Fruit fly (Drosophila melanogaster) whole organism, embryonic: ENCODE measurements around the gene SecCl.
A peak's percentile ranks its signal among the peaks of the same experiment; 100 is the strongest.

ENCODE experiments used
- Aef1 ChIP-seq: fragments of 200-800 bp; sonication (Bioruptor generic); IDR thresholded peaks from 3 replicates; pipeline ENCODE4 v1.3.6; 2022; ENCODE audit warnings: missing biosample characterization, missing genetic modification characterization
- Bteb2 ChIP-seq: fragments of 200-800 bp; sonication (Bioruptor generic); optimal IDR thresholded peaks from 2 replicates; lab custom pipeline; 2016; ENCODE audit warnings: missing biosample characterization, missing genetic modification characterization
- CG10267 ChIP-seq: fragments of 200-800 bp; sonication (Bioruptor generic); optimal IDR thresholded peaks from 2 replicates; lab custom pipeline; 2018; ENCODE audit warnings: missing biosample characterization, mild to moderate bottlenecking, missing genetic modification characterization, moderate library complexity
- CG10321 ChIP-seq: fragments of 200-800 bp; sonication (Bioruptor generic); IDR thresholded peaks from 2 replicates; pipeline ENCODE4 v1.3.6; 2022; ENCODE audit warnings: missing biosample characterization, missing genetic modification characterization
- CG10565 ChIP-seq: fragments of 200-800 bp; sonication (Bioruptor generic); optimal IDR thresholded peaks from 3 replicates; lab custom pipeline; 2016; ENCODE audit warnings: missing biosample characterization, mild to moderate bottlenecking, missing genetic modification characterization
- CG12391 ChIP-seq: fragments of 200-800 bp; sonication (Bioruptor generic); optimal IDR thresholded peaks from 3 replicates; lab custom pipeline; 2018; ENCODE audit warnings: missing biosample characterization, mild to moderate bottlenecking, missing genetic modification characterization, moderate library complexity
- CG13287 ChIP-seq: fragments of 200-800 bp; sonication (Bioruptor generic); IDR thresholded peaks from 2 replicates; pipeline ENCODE4 v1.3.6; 2022; ENCODE audit warnings: missing biosample characterization, missing genetic modification characterization; ENCODE audit not compliant: partially characterized antibody
- CG14667 ChIP-seq: fragments of 200-800 bp; sonication (Bioruptor generic); IDR thresholded peaks from 2 replicates; pipeline ENCODE4 v1.3.6; 2022; ENCODE audit warnings: missing biosample characterization, missing genetic modification characterization
- CG14710 ChIP-seq: fragments of 200-800 bp; sonication (Bioruptor generic); optimal IDR thresholded peaks from 3 replicates; lab custom pipeline; 2019; ENCODE audit warnings: missing biosample characterization, mild to moderate bottlenecking, missing genetic modification characterization, moderate library complexity
- CG15514 ChIP-seq: fragments of 200-800 bp; sonication (Bioruptor generic); optimal IDR thresholded peaks from 3 replicates; lab custom pipeline; 2017; ENCODE audit warnings: missing biosample characterization, missing genetic modification characterization, mild to moderate bottlenecking, moderate library complexity, missing genetic modification reagents
- CG16813 ChIP-seq: fragments of 200-800 bp; sonication (Bioruptor generic); IDR thresholded peaks from 3 replicates; pipeline ENCODE4 v1.3.6; 2022; ENCODE audit warnings: missing biosample characterization, missing genetic modification characterization; ENCODE audit not compliant: partially characterized antibody
- CG17612 ChIP-seq: fragments of 200-800 bp; sonication (Bioruptor generic); IDR thresholded peaks from 2 replicates; pipeline ENCODE4 v1.3.6; 2022; ENCODE audit warnings: missing biosample characterization, missing genetic modification characterization
- CG2712 ChIP-seq: fragments of 200-800 bp; optimal IDR thresholded peaks from 3 replicates; lab custom pipeline; 2019; ENCODE audit warnings: missing biosample characterization, mild to moderate bottlenecking, missing genetic modification characterization, moderate library complexity
- CG34422 ChIP-seq: fragments of 200-800 bp; sonication (Bioruptor generic); IDR thresholded peaks from 3 replicates; pipeline ENCODE4 v1.3.6; 2022; ENCODE audit warnings: missing biosample characterization, missing genetic modification characterization
- CG4360 ChIP-seq: fragments of 200-800 bp; sonication (Bioruptor generic); IDR thresholded peaks from 2 replicates; pipeline ENCODE4 v1.3.6; 2022; ENCODE audit warnings: missing biosample characterization, missing genetic modification characterization
- CG6654 ChIP-seq: fragments of 200-800 bp; sonication (Bioruptor generic); optimal IDR thresholded peaks from 2 replicates; lab custom pipeline; 2017; ENCODE audit warnings: missing biosample characterization, mild to moderate bottlenecking, missing genetic modification characterization
- CG7357 ChIP-seq: fragments of 200-800 bp; sonication (Bioruptor generic); IDR thresholded peaks from 3 replicates; pipeline ENCODE4 v1.3.6; 2022; ENCODE audit warnings: missing biosample characterization, missing genetic modification characterization
- CG8290 ChIP-seq, 3 experiments: fragments of 200-800 bp; sonication (Bioruptor generic); optimal IDR thresholded peaks; 2 replicates each; lab custom pipeline; 2016 to 2019; ENCODE audit warnings: missing biosample characterization in 3 of 3, missing genetic modification characterization in 3 of 3, mild to moderate bottlenecking in 2 of 3, moderate library complexity in 1 of 3
- CG8388 ChIP-seq: fragments of 200-800 bp; sonication (Bioruptor generic); optimal IDR thresholded peaks from 2 replicates; lab custom pipeline; 2019; ENCODE audit warnings: missing biosample characterization, mild to moderate bottlenecking, missing genetic modification characterization, moderate library complexity
- CG9817 ChIP-seq: fragments of 200-800 bp; sonication (Bioruptor generic); optimal IDR thresholded peaks from 2 replicates; lab custom pipeline; 2018; ENCODE audit warnings: missing biosample characterization, mild to moderate bottlenecking, missing genetic modification characterization, moderate library complexity
- CHES-1-like ChIP-seq: fragments of 200-800 bp; sonication (Bioruptor generic); optimal IDR thresholded peaks from 2 replicates; lab custom pipeline; 2016; ENCODE audit warnings: missing biosample characterization, missing genetic modification characterization
- Camta ChIP-seq: fragments of 200-800 bp; sonication (Bioruptor generic); optimal IDR thresholded peaks from 2 replicates; lab custom pipeline; 2016; ENCODE audit warnings: missing biosample characterization, missing genetic modification characterization
- CoRest ChIP-seq: fragments of 200-800 bp; sonication (Bioruptor generic); optimal IDR thresholded peaks from 3 replicates; lab custom pipeline; 2018; ENCODE audit warnings: missing biosample characterization, mild to moderate bottlenecking, missing genetic modification characterization, moderate library complexity
- Dip3 ChIP-seq: fragments of 200-800 bp; sonication (Bioruptor generic); optimal IDR thresholded peaks from 3 replicates; lab custom pipeline; 2016; ENCODE audit warnings: missing biosample characterization, missing genetic modification characterization
- Dref ChIP-seq: fragments of 200-800 bp; sonication (Bioruptor generic); IDR thresholded peaks from 2 replicates; pipeline ENCODE4 v1.3.6; 2022; ENCODE audit warnings: missing biosample characterization, missing genetic modification characterization
- Hmr ChIP-seq: fragments of 200-800 bp; sonication (Bioruptor generic); optimal IDR thresholded peaks from 3 replicates; lab custom pipeline; 2017; ENCODE audit warnings: mild to moderate bottlenecking, missing biosample characterization, missing genetic modification reagents, missing genetic modification characterization
- Hr78 ChIP-seq, 2 experiments: fragments of 200-800 bp in 1 of 2; fragments of >200 bp in 1 of 2; sonication (Bioruptor generic) in 1 of 2; optimal IDR thresholded peaks; 2 replicates each; lab custom pipeline; 2017 to 2019; ENCODE audit warnings: missing biosample characterization in 2 of 2, missing genetic modification characterization in 2 of 2, mild to moderate bottlenecking in 1 of 2, moderate library complexity in 1 of 2
- MBD-R2 ChIP-seq: fragments of 200-800 bp; sonication (Bioruptor generic); IDR thresholded peaks from 2 replicates; pipeline ENCODE4 v1.3.6; 2022; ENCODE audit warnings: missing biosample characterization, missing genetic modification characterization
- MESR4 ChIP-seq: fragments of 200-800 bp; sonication (Bioruptor generic); optimal IDR thresholded peaks from 2 replicates; lab custom pipeline; 2018; ENCODE audit warnings: missing biosample characterization, mild to moderate bottlenecking, missing genetic modification characterization, moderate library complexity
- Sox100B ChIP-seq: fragments of 200-800 bp; sonication (Bioruptor generic); optimal IDR thresholded peaks from 3 replicates; lab custom pipeline; 2018; ENCODE audit warnings: missing biosample characterization, mild to moderate bottlenecking, missing genetic modification characterization
- Sox102F ChIP-seq: fragments of 200-800 bp; sonication (Bioruptor generic); optimal IDR thresholded peaks from 2 replicates; lab custom pipeline; 2018; ENCODE audit warnings: missing biosample characterization, mild to moderate bottlenecking, missing genetic modification characterization, moderate library complexity
- Trl ChIP-seq, 3 experiments: fragments of >200 bp in 2 of 3; fragments of 200-800 bp in 1 of 3; sonication (Bioruptor generic) in 1 of 3; optimal IDR thresholded peaks; 2 replicates in 1 of 3; 3 replicates in 2 of 3; lab custom pipeline; 2016 to 2017; ENCODE audit warnings: missing biosample characterization in 1 of 3, missing genetic modification characterization in 1 of 3
- gro ChIP-seq: fragments of 200-800 bp; sonication (Bioruptor generic); optimal IDR thresholded peaks from 2 replicates; lab custom pipeline; 2016; ENCODE audit warnings: missing biosample characterization, missing genetic modification characterization
- hth ChIP-seq: fragments of >200 bp; optimal IDR thresholded peaks from 2 replicates; lab custom pipeline; 2017; ENCODE audit warnings: inconsistent platforms
- ken ChIP-seq: fragments of 200-800 bp; sonication (Bioruptor generic); IDR thresholded peaks from 3 replicates; pipeline ENCODE4 v1.3.6; 2022; ENCODE audit warnings: missing biosample characterization, missing genetic modification characterization
- knrl ChIP-seq: fragments of 200-800 bp; sonication (Bioruptor generic); IDR thresholded peaks from 3 replicates; pipeline ENCODE4 v1.3.6; 2022; ENCODE audit warnings: missing biosample characterization, missing genetic modification characterization; ENCODE audit not compliant: partially characterized antibody
- luna ChIP-seq: fragments of 200-800 bp; sonication (Bioruptor generic); optimal IDR thresholded peaks from 2 replicates; lab custom pipeline; 2016; ENCODE audit warnings: missing biosample characterization, missing genetic modification characterization
- onecut ChIP-seq: fragments of 200-800 bp; sonication (Bioruptor generic); IDR thresholded peaks from 2 replicates; pipeline ENCODE4 v1.3.6; 2022; ENCODE audit warnings: missing biosample characterization, missing genetic modification characterization
- pan ChIP-seq, 4 experiments: fragments of >200 bp in 3 of 4; fragments of 200-800 bp in 1 of 4; sonication (Bioruptor generic) in 1 of 4; optimal IDR thresholded peaks in 3 of 4; IDR thresholded peaks in 1 of 4; 2 replicates each; pipeline versions ENCODE4 v1.3.6 to Lab custom; 2017 to 2022; ENCODE audit warnings: missing biosample characterization in 2 of 4, missing genetic modification characterization in 2 of 4, mixed read lengths in 1 of 4
- pb ChIP-seq: fragments of 200-800 bp; sonication (Bioruptor generic); optimal IDR thresholded peaks from 3 replicates; lab custom pipeline; 2016; ENCODE audit warnings: missing biosample characterization, missing genetic modification characterization
- pfk ChIP-seq: fragments of 200-800 bp; sonication (Bioruptor generic); optimal IDR thresholded peaks from 2 replicates; lab custom pipeline; 2018; ENCODE audit warnings: missing biosample characterization, mild to moderate bottlenecking, missing genetic modification characterization, moderate library complexity
- pho ChIP-seq: fragments of 200-800 bp; sonication (Bioruptor generic); optimal IDR thresholded peaks from 2 replicates; lab custom pipeline; 2016; ENCODE audit warnings: missing biosample characterization, missing genetic modification characterization
- so ChIP-seq: fragments of 200-800 bp; sonication (Bioruptor generic); IDR thresholded peaks from 3 replicates; pipeline ENCODE4 v1.3.6; 2022; ENCODE audit warnings: missing biosample characterization, missing genetic modification characterization
- tin ChIP-seq: fragments of 200-800 bp; sonication (Bioruptor generic); optimal IDR thresholded peaks from 3 replicates; lab custom pipeline; 2016; ENCODE audit warnings: missing biosample characterization, missing genetic modification characterization
- toy ChIP-seq: fragments of 200-800 bp; sonication (Bioruptor generic); IDR thresholded peaks from 2 replicates; pipeline ENCODE4 v1.3.6; 2022; ENCODE audit warnings: missing biosample characterization, missing genetic modification characterization
- trem ChIP-seq: fragments of 200-800 bp; optimal IDR thresholded peaks from 3 replicates; lab custom pipeline; 2019; ENCODE audit warnings: missing biosample characterization, mild to moderate bottlenecking, missing genetic modification characterization, moderate library complexity

SecCl gene

dm6 chr3L:17513492-17513891, 43.6 kb downstream of the SecCl start:
- TF ChIP-seq CG10321 (no peak), CG34422 (peak; percentile 75; the same call in 1 of the 3 replicates), MBD-R2 (GFP tag; lab: Robert Waterston, UW) (peak; percentile 75), CG4360 (GFP tag; lab: Robert Waterston, UW) (peak; percentile 98), CG9817 (tag; lab: Kevin White, UChicago) (no peak), Aef1 (GFP tag; lab: Robert Waterston, UW) (no peak), CG14710 (tag; lab: Kevin White, UChicago) (no peak), luna (GFP tag; lab: Kevin White, UChicago) (no peak), so (GFP tag; lab: Robert Waterston, UW) (no peak), pfk (GFP tag; lab: Kevin White, UChicago) (peak; percentile 74), gro (no peak), Camta (GFP tag; lab: Kevin White, UChicago) (no peak), MESR4 (GFP tag; lab: Kevin White, UChicago) (peak; percentile 61), Trl (optimal IDR thresholded peaks at IDR 0.05; lab: Kevin White, UChicago) (no peak), Trl (GFP tag; optimal IDR thresholded peaks at IDR 0.05; lab: Kevin White, UChicago) (no peak), Hr78 (GFP tag; optimal IDR thresholded peaks at IDR 0.05; lab: Kevin White, UChicago) (no peak)

DNA sequence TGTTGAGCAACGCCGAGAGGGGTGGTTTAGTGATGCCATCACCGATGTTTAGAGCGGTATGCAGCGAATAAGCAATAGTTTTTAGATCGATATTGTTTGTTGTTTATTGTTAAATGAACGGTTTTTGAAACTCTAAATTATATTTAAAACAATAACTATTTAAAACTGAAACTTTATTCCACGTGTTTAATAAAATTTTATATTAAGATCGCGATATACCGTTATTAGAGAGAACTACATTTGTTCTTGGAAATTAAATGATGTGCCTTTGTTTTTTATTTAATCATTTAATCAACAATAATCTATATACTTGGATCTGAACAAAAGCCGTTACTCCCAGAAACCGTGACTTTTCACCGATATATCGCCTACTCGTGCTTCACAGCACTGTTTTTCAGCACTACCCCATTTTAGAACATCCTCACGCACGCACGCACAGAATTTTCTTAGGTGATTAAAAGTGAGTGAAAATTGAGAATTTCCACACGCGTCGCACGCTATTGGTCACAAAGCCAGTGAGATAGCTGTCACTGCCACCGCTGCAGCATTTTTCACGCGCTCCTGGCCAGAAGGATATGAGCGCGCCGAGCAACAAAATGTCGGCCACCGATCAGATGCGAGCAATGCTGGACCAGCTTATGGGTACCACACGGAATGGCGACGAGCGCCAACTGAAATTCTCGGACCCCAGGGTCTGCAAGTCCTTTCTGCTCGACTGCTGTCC, 44.1 kb downstream of the SecCl start, which contains the start of the genes U4-U6-60K and CG7564:
U4-U6-60K (minus strand) TSS at position 20 of the 724 bp plus-strand sequence.
CG7564 (plus strand) TSS at position 406 of the 724 bp plus-strand sequence.
- TF ChIP-seq onecut (GFP tag; lab: Robert Waterston, UW) (peak; percentile 28), trem (tag; lab: Kevin White, UChicago) (peak; percentile 55), knrl (GFP tag; lab: Robert Waterston, UW) (peak; percentile 99), CHES-1-like (GFP tag; lab: Kevin White, UChicago) (peak; percentile 7), CG14667 (GFP tag; lab: Robert Waterston, UW) (0 out of 2 replicates have a peak, but pooled peaks have one; percentile 30), hth (lab: Kevin White, UChicago) (no peak), Hmr (GFP tag; lab: Kevin White, UChicago) (peak; percentile 72), tin (GFP tag; lab: Kevin White, UChicago) (peak; percentile 71), CG7357 (GFP tag; lab: Robert Waterston, UW) (0 out of 3 replicates have a peak, but pooled peaks have one; percentile 47), pho (GFP tag; lab: Kevin White, UChicago) (peak; percentile 60), CG6654 (GFP tag; lab: Kevin White, UChicago) (no peak), CG8290 (GFP tag; optimal IDR thresholded peaks at IDR 0.05; lab: Kevin White, UChicago) (peak; percentile 50), CG8290 (tag; optimal IDR thresholded peaks at IDR 0.05; lab: Kevin White, UChicago) (peak in 1 of 2 experiments; percentile 76), Camta (GFP tag; lab: Kevin White, UChicago) (peak; percentile 52), Dip3 (peak; percentile 53), Sox100B (GFP tag; lab: Kevin White, UChicago) (no peak), CG12391 (tag; lab: Kevin White, UChicago) (peak; percentile 73), CG10267 (tag; lab: Kevin White, UChicago) (peak; percentile 98), CG15514 (peak; percentile 41), pan (optimal IDR thresholded peaks at IDR 0.05; lab: Kevin White, UChicago) (no peak), pan (GFP tag; optimal IDR thresholded peaks at IDR 0.05 in 1 of 2, IDR thresholded peaks at IDR 0.05 in 1 of 2) (no peak), Sox102F (GFP tag; lab: Kevin White, UChicago) (peak; percentile 25), pb (GFP tag; lab: Kevin White, UChicago) (no peak), CG13287 (peak; percentile 89), CG10565 (no peak), ken (GFP tag; lab: Robert Waterston, UW) (peak; percentile 19; the same call in 1 of the 3 replicates), CG10321 (no peak), CoRest (tag; lab: Kevin White, UChicago) (peak; percentile 81), CG2712 (tag; lab: Kevin White, UChicago) (peak; percentile 56), toy (GFP tag; lab: Robert Waterston, UW) (no peak; the same call in 1 of the 2 replicates), CG16813 (GFP tag; lab: Robert Waterston, UW) (peak; percentile 99), CG8388 (GFP tag; lab: Kevin White, UChicago) (peak; percentile 19), Bteb2 (peak; percentile 12), CG17612 (GFP tag; lab: Robert Waterston, UW) (no peak), Dref (peak; percentile 38; the same call in 1 of the 2 replicates)
